Fruit fly (Drosophila melanogaster) whole organism, embryonic: ENCODE measurements around the gene Nthl1.

ENCODE experiments used
- Asciz ChIP-seq: fragments of 200-800 bp; sonication (Bioruptor generic); optimal IDR thresholded peaks from 2 replicates; lab custom pipeline; 2017; ENCODE audit warnings: missing biosample characterization, mild to moderate bottlenecking, missing genetic modification characterization, missing genetic modification reagents
- Atf6 ChIP-seq: fragments of 200-800 bp; sonication (Bioruptor generic); IDR thresholded peaks from 2 replicates; pipeline ENCODE4 v1.3.6; 2022; ENCODE audit warnings: missing biosample characterization, missing genetic modification characterization
- CG10147 ChIP-seq: fragments of 200-800 bp; sonication (Bioruptor generic); optimal IDR thresholded peaks from 2 replicates; lab custom pipeline; 2019; ENCODE audit warnings: missing biosample characterization, mild to moderate bottlenecking, missing genetic modification characterization, moderate library complexity
- CG10959 ChIP-seq: fragments of 200-800 bp; sonication (Bioruptor generic); IDR thresholded peaks from 2 replicates; pipeline ENCODE4 v1.3.6; 2022; ENCODE audit warnings: missing biosample characterization, missing genetic modification characterization
- CG11723 ChIP-seq: fragments of 200-800 bp; sonication (Bioruptor generic); optimal IDR thresholded peaks from 2 replicates; lab custom pipeline; 2017; ENCODE audit warnings: missing biosample characterization, mild to moderate bottlenecking, missing genetic modification characterization
- CG1603 ChIP-seq: fragments of 200-800 bp; sonication (Bioruptor generic); optimal IDR thresholded peaks from 2 replicates; lab custom pipeline; 2019; ENCODE audit warnings: missing biosample characterization, mild to moderate bottlenecking, missing genetic modification characterization, moderate library complexity
- CG16813 ChIP-seq: fragments of 200-800 bp; sonication (Bioruptor generic); IDR thresholded peaks from 3 replicates; pipeline ENCODE4 v1.3.6; 2022; ENCODE audit warnings: missing biosample characterization, missing genetic modification characterization; ENCODE audit not compliant: partially characterized antibody
- CG18764 ChIP-seq: fragments of 200-800 bp; sonication (Bioruptor generic); optimal IDR thresholded peaks from 3 replicates; lab custom pipeline; 2016; ENCODE audit warnings: missing biosample characterization, missing genetic modification characterization
- CG2712 ChIP-seq: fragments of 200-800 bp; optimal IDR thresholded peaks from 3 replicates; lab custom pipeline; 2019; ENCODE audit warnings: missing biosample characterization, mild to moderate bottlenecking, missing genetic modification characterization, moderate library complexity
- CG31365 ChIP-seq: fragments of 200-800 bp; sonication (Bioruptor generic); optimal IDR thresholded peaks from 2 replicates; lab custom pipeline; 2018; ENCODE audit warnings: missing biosample characterization, mild to moderate bottlenecking, missing genetic modification characterization
- CG5180 ChIP-seq: fragments of 200-800 bp; sonication (Bioruptor generic); optimal IDR thresholded peaks from 3 replicates; lab custom pipeline; 2017; ENCODE audit warnings: missing biosample characterization, missing genetic modification characterization, mild to moderate bottlenecking, moderate library complexity, missing genetic modification reagents
- CG6272 ChIP-seq: fragments of 200-800 bp; sonication (Bioruptor generic); IDR thresholded peaks from 2 replicates; pipeline ENCODE4 v1.3.6; 2022; ENCODE audit warnings: missing biosample characterization, missing genetic modification characterization
- CG6683 ChIP-seq: fragments of 200-800 bp; sonication (Bioruptor generic); optimal IDR thresholded peaks from 2 replicates; lab custom pipeline; 2017; ENCODE audit warnings: missing biosample characterization, mild to moderate bottlenecking, missing genetic modification characterization, missing genetic modification reagents
- CG6689 ChIP-seq: fragments of 200-800 bp; sonication (Bioruptor generic); IDR thresholded peaks from 2 replicates; pipeline ENCODE4 v1.3.6; 2022; ENCODE audit warnings: missing biosample characterization, missing genetic modification characterization
- CG6791 ChIP-seq: fragments of 200-800 bp; sonication (Bioruptor generic); IDR thresholded peaks from 3 replicates; pipeline ENCODE4 v1.3.6; 2022; ENCODE audit warnings: missing biosample characterization, missing genetic modification characterization; ENCODE audit not compliant: partially characterized antibody
- CG8290 ChIP-seq, 3 experiments: fragments of 200-800 bp; sonication (Bioruptor generic); optimal IDR thresholded peaks; 2 replicates each; lab custom pipeline; 2016 to 2019; ENCODE audit warnings: missing biosample characterization in 3 of 3, missing genetic modification characterization in 3 of 3, mild to moderate bottlenecking in 2 of 3, moderate library complexity in 1 of 3
- CG8359 ChIP-seq: fragments of 200-800 bp; sonication (Bioruptor generic); optimal IDR thresholded peaks from 2 replicates; lab custom pipeline; 2017; ENCODE audit warnings: missing biosample characterization, mild to moderate bottlenecking, missing genetic modification characterization, borderline replicate concordance
- CG9932 ChIP-seq: fragments of 200-800 bp; sonication (Bioruptor generic); IDR thresholded peaks from 2 replicates; pipeline ENCODE4 v1.3.6; 2022; ENCODE audit warnings: missing biosample characterization, missing genetic modification characterization
- Dp ChIP-seq: fragments of 200-800 bp; sonication (Bioruptor generic); optimal IDR thresholded peaks from 2 replicates; lab custom pipeline; 2018; ENCODE audit warnings: missing biosample characterization, mild to moderate bottlenecking, missing genetic modification characterization, moderate library complexity
- Ets65A ChIP-seq: fragments of 200-800 bp; sonication (Bioruptor generic); peaks from one replicate; lab custom pipeline; 2016; ENCODE audit warnings: missing biosample characterization, missing genetic modification characterization
- Fer2 ChIP-seq: fragments of 200-800 bp; sonication (Bioruptor generic); optimal IDR thresholded peaks from 2 replicates; lab custom pipeline; 2018; ENCODE audit warnings: missing biosample characterization, mild to moderate bottlenecking, missing genetic modification characterization, moderate library complexity
- Lim3 ChIP-seq: fragments of 200-800 bp; sonication (Bioruptor generic); IDR thresholded peaks from 2 replicates; pipeline ENCODE4 v1.3.6; 2022; ENCODE audit warnings: missing biosample characterization, missing genetic modification characterization
- Mrtf ChIP-seq: fragments of 200-800 bp; sonication (Bioruptor generic); IDR thresholded peaks from 3 replicates; pipeline ENCODE4 v1.3.6; 2022; ENCODE audit warnings: missing biosample characterization, missing genetic modification characterization
- NK7.1 ChIP-seq: fragments of 200-800 bp; sonication (Bioruptor generic); optimal IDR thresholded peaks from 3 replicates; lab custom pipeline; 2016; ENCODE audit warnings: missing biosample characterization, missing genetic modification characterization
- Neu2 ChIP-seq: fragments of 200-800 bp; sonication (Bioruptor generic); optimal IDR thresholded peaks from 3 replicates; lab custom pipeline; 2016; ENCODE audit warnings: missing biosample characterization, missing genetic modification characterization, borderline replicate concordance
- Optix ChIP-seq: fragments of 200-800 bp; sonication (Bioruptor generic); IDR thresholded peaks from 3 replicates; pipeline ENCODE4 v1.3.6; 2022; ENCODE audit warnings: missing biosample characterization, missing genetic modification characterization
- Pdp1 ChIP-seq, 2 experiments: fragments of 200-800 bp; sonication (Bioruptor generic); optimal IDR thresholded peaks; 3 replicates each; lab custom pipeline; 2016; ENCODE audit warnings: missing biosample characterization in 2 of 2, missing genetic modification characterization in 2 of 2, mild to moderate bottlenecking in 1 of 2, moderate library complexity in 1 of 2
- Sox100B ChIP-seq: fragments of 200-800 bp; sonication (Bioruptor generic); optimal IDR thresholded peaks from 3 replicates; lab custom pipeline; 2018; ENCODE audit warnings: missing biosample characterization, mild to moderate bottlenecking, missing genetic modification characterization
- Sry-β ChIP-seq: fragments of 200-800 bp; sonication (Bioruptor generic); optimal IDR thresholded peaks from 2 replicates; lab custom pipeline; 2018; ENCODE audit warnings: missing biosample characterization, mild to moderate bottlenecking, missing genetic modification characterization, moderate library complexity
- Ssrp ChIP-seq: fragments of 200-800 bp; sonication (Bioruptor generic); optimal IDR thresholded peaks from 2 replicates; lab custom pipeline; 2018; ENCODE audit warnings: missing biosample characterization, mild to moderate bottlenecking, missing genetic modification characterization, moderate library complexity
- Xrp1 ChIP-seq: fragments of 200-800 bp; sonication (Bioruptor generic); IDR thresholded peaks from 2 replicates; pipeline ENCODE4 v1.3.6; 2022; ENCODE audit warnings: missing biosample characterization, missing genetic modification characterization
- ab ChIP-seq: fragments of 200-800 bp; sonication (Bioruptor generic); optimal IDR thresholded peaks from 2 replicates; lab custom pipeline; 2016; ENCODE audit warnings: missing biosample characterization, missing genetic modification characterization
- az2 ChIP-seq: fragments of 200-800 bp; sonication (Bioruptor generic); optimal IDR thresholded peaks from 3 replicates; lab custom pipeline; 2016; ENCODE audit warnings: missing biosample characterization, missing genetic modification characterization
- bbx ChIP-seq: fragments of 200-800 bp; sonication (Bioruptor generic); IDR thresholded peaks from 2 replicates; pipeline ENCODE4 v1.3.6; 2022; ENCODE audit warnings: missing biosample characterization, missing genetic modification characterization; ENCODE audit not compliant: partially characterized antibody
- caup ChIP-seq: fragments of 200-800 bp; sonication (Bioruptor generic); optimal IDR thresholded peaks from 3 replicates; lab custom pipeline; 2017; ENCODE audit warnings: missing biosample characterization, mild to moderate bottlenecking, missing genetic modification characterization, moderate library complexity; ENCODE audit not compliant: severe bottlenecking
- chn ChIP-seq: fragments of 200-800 bp; sonication (Bioruptor generic); optimal IDR thresholded peaks from 2 replicates; lab custom pipeline; 2016; ENCODE audit warnings: missing biosample characterization, missing genetic modification characterization
- dmrt99B ChIP-seq: fragments of 200-800 bp; sonication (Bioruptor generic); optimal IDR thresholded peaks from 2 replicates; lab custom pipeline; 2018; ENCODE audit warnings: missing biosample characterization, mild to moderate bottlenecking, missing genetic modification characterization, moderate library complexity
- dpn ChIP-seq, 2 experiments: fragments of 200-800 bp; sonication (Bioruptor generic); optimal IDR thresholded peaks; 3 replicates each; lab custom pipeline; 2016; ENCODE audit warnings: missing biosample characterization in 2 of 2, missing genetic modification characterization in 2 of 2
- ftz-f1 ChIP-seq: fragments of 200-800 bp; sonication (Bioruptor generic); optimal IDR thresholded peaks from 2 replicates; lab custom pipeline; 2016; ENCODE audit warnings: missing biosample characterization, missing genetic modification characterization
- lmd ChIP-seq: fragments of 200-800 bp; sonication (Bioruptor generic); IDR thresholded peaks from 2 replicates; pipeline ENCODE4 v1.3.6; 2022; ENCODE audit warnings: missing biosample characterization, missing genetic modification characterization
- maf-S ChIP-seq: fragments of 200-800 bp; sonication (Bioruptor generic); optimal IDR thresholded peaks from 2 replicates; lab custom pipeline; 2016; ENCODE audit warnings: missing biosample characterization, missing genetic modification characterization
- rib ChIP-seq: fragments of 200-800 bp; sonication (Bioruptor generic); IDR thresholded peaks from 2 replicates; pipeline ENCODE4 v1.3.6; 2022; ENCODE audit warnings: missing biosample characterization, missing genetic modification characterization
- seq ChIP-seq: fragments of 200-800 bp; sonication (Bioruptor generic); IDR thresholded peaks from 2 replicates; pipeline ENCODE4 v1.3.6; 2022; ENCODE audit warnings: missing biosample characterization, missing genetic modification characterization
- sim ChIP-seq: fragments of 200-800 bp; sonication (Bioruptor generic); IDR thresholded peaks from 2 replicates; pipeline ENCODE4 v1.3.6; 2022; ENCODE audit warnings: missing biosample characterization, missing genetic modification characterization
- ssp ChIP-seq: fragments of 200-800 bp; sonication (Bioruptor generic); IDR thresholded peaks from 2 replicates; pipeline ENCODE4 v1.3.6; 2022; ENCODE audit warnings: missing biosample characterization, missing genetic modification characterization
- tio ChIP-seq: fragments of 200-800 bp; sonication (Bioruptor generic); optimal IDR thresholded peaks from 2 replicates; lab custom pipeline; 2017; ENCODE audit warnings: missing biosample characterization, missing genetic modification characterization, inconsistent platforms
- vfl ChIP-seq: fragments of 200-800 bp; sonication (Bioruptor generic); optimal IDR thresholded peaks from 2 replicates; lab custom pipeline; 2016; ENCODE audit warnings: missing biosample characterization, missing genetic modification characterization
- vnd ChIP-seq: fragments of 200-800 bp; sonication (Bioruptor generic); IDR thresholded peaks from 3 replicates; pipeline ENCODE4 v1.3.6; 2022; ENCODE audit warnings: missing biosample characterization, missing genetic modification characterization; ENCODE audit not compliant: partially characterized antibody

Gene Nthl1

dm6 chr2L:20944886-20945558 lies 17.4 kb upstream of the Nthl1 start (continued):
- TF ChIP-seq CG10147 (GFP tag; lab: Kevin White, UChicago) (no peak), Pdp1 (GFP tag; optimal IDR thresholded peaks at IDR 0.05; lab: Kevin White, UChicago) (peak; percentile 30 to 48), ftz-f1 (GFP tag; lab: Kevin White, UChicago) (no peak), CG6791 (GFP tag; lab: Robert Waterston, UW) (peak; percentile 62; the same call in 1 of the 3 replicates), CG1603 (tag; lab: Kevin White, UChicago) (peak; percentile 81), CG16813 (no peak), seq (GFP tag; lab: Robert Waterston, UW) (no peak), bbx (GFP tag; lab: Robert Waterston, UW) (no peak), Optix (no peak; the same call in 2 of the 3 replicates), ab (GFP tag; lab: Kevin White, UChicago) (no peak), caup (GFP tag; lab: Kevin White, UChicago) (no peak), CG6683 (no peak), Xrp1 (peak; percentile 70), az2 (GFP tag; lab: Kevin White, UChicago) (peak; percentile 58), chn (peak; percentile 40), maf-S (no peak), CG31365 (tag; lab: Kevin White, UChicago) (no peak), CG18764 (GFP tag; lab: Kevin White, UChicago) (no peak), dpn (GFP tag; optimal IDR thresholded peaks at IDR 0.05; lab: Kevin White, UChicago) (peak; percentile 8 to 49), CG6272 (GFP tag; lab: Robert Waterston, UW) (no peak), CG6689 (peak; percentile 38; the same call in 1 of the 2 replicates), Mrtf (GFP tag; lab: Robert Waterston, UW) (no peak), vfl (no peak), Asciz (GFP tag; lab: Kevin White, UChicago) (peak; percentile 43), CG8290 (GFP tag; optimal IDR thresholded peaks at IDR 0.05; lab: Kevin White, UChicago) (no peak), CG8290 (tag; optimal IDR thresholded peaks at IDR 0.05; lab: Kevin White, UChicago) (peak in 1 of 2 experiments; percentile 50), Sry-β (GFP tag; lab: Kevin White, UChicago) (no peak), CG9932 (no peak), rib (no peak), sim (GFP tag; lab: Robert Waterston, UW) (no peak), CG5180 (peak; percentile 30), CG2712 (tag; lab: Kevin White, UChicago) (peak; percentile 76), tio (GFP tag; lab: Kevin White, UChicago) (peak; percentile 12), Neu2 (no peak), NK7.1 (GFP tag; lab: Kevin White, UChicago) (no peak), Sox100B (peak; percentile 31), Dp (no peak), Fer2 (no peak), lmd (GFP tag; lab: Robert Waterston, UW) (peak; percentile 56), ssp (GFP tag; lab: Robert Waterston, UW) (peak; percentile 39; the same call in 1 of the 2 replicates), CG10959 (GFP tag; lab: Robert Waterston, UW) (0 out of 2 replicates have a peak, but pooled peaks have one; percentile 15), Ets65A (GFP tag; lab: Kevin White, UChicago) (peak; percentile 74), Lim3 (no peak), dmrt99B (tag; lab: Kevin White, UChicago) (peak; percentile 74), Ssrp (tag; lab: Kevin White, UChicago) (peak; percentile 56), CG8359 (GFP tag; lab: Kevin White, UChicago) (peak; percentile 26), Atf6 (GFP tag; lab: Robert Waterston, UW) (no peak), CG11723 (GFP tag; lab: Kevin White, UChicago) (no peak), vnd (GFP tag; lab: Robert Waterston, UW) (no peak)
